Fruit fly (Drosophila melanogaster) whole organism, wandering third instar larva: Measurements from ENCODE around the gene CG15643.
A peak's percentile ranks its signal among the peaks of the same experiment; 100 is the strongest.

ENCODE experiments used
- Hr83 ChIP-seq: fragments of 200-300 bp; sonication (Bioruptor generic); optimal IDR thresholded peaks from 2 replicates; lab custom pipeline; 2016; ENCODE audit warnings: missing biosample characterization, mild to moderate bottlenecking, missing genetic modification characterization, moderate library complexity; ENCODE audit not compliant: poor library complexity, severe bottlenecking
- N ChIP-seq: fragments of >200 bp; optimal IDR thresholded peaks from 2 replicates; lab custom pipeline; 2018; ENCODE audit warnings: missing biosample characterization, missing external identifiers, missing genetic modification characterization
- jim ChIP-seq: fragments of 175-275, 200-325 bp; sonication (Bioruptor generic); optimal IDR thresholded peaks from 2 replicates; lab custom pipeline; 2016; ENCODE audit warnings: missing biosample characterization, mild to moderate bottlenecking, missing genetic modification characterization
- psq ChIP-seq: fragments of 200-800 bp; sonication (Bioruptor generic); optimal IDR thresholded peaks from 3 replicates; lab custom pipeline; 2017; ENCODE audit warnings: missing biosample characterization, mild to moderate bottlenecking, missing genetic modification characterization, moderate library complexity
- usp ChIP-seq: fragments of >200 bp; optimal IDR thresholded peaks from 2 replicates; lab custom pipeline; 2017; ENCODE audit warnings: missing biosample characterization, missing genetic modification characterization

DNA sequence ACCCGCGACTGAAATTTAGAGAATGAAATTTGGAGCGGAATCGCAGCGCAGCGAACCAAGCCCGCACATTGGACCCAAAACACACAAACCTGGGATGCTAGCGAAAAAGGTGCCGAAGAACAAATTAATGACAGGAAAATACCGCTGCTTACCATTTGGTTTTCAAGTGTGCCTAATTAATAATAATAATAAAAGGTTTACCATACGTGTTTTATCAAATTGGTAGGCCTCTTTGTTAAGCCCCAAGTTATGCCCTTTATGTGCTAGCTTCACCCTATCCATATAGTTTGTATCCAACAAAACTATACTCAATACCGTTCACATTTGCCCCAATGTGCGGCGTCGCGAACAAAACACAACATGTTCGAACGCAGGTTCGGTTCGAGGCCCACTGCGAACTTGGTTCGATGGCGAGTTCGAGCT is 17.7 kb downstream of the CG15643 start, which contains the start of gene Ac13E:
- TF ChIP-seq N (GFP tag; lab: Kevin White, UChicago) (no peak), psq (peak; percentile 81), Hr83 (GFP tag; lab: Kevin White, UChicago) (no peak), usp (GFP tag; lab: Kevin White, UChicago) (no peak), jim (GFP tag; lab: Kevin White, UChicago) (no peak)
